Worm (Caenorhabditis elegans): ENCODE results near the gene T05C7.9.

DNA sequence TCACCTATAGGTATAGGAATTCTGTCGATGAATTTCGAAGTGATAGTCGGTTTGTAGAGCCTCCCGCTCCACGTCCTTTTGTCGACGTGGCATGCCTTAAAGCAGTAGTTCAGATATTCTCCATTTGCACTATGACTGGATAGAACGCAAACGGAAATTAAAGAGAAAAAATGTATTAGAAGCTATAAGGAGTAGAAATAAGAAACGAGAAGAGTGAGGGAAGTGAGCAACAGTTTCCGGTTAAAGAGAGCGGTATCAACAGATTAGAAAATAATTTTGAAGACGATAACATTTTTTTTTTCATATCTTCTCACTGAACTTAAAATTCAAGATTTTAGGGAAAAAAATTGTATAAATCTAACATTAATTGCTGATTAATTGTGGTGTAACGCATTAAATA is 25.5 kb upstream of the T05C7.9 start, which contains the start of gene T05C7.4:
- no peak for TF ChIP-seq B0310.2 (tag; optimal IDR thresholded peaks at IDR 0.05)
- no peak for TF ChIP-seq tra-4 (tag; optimal IDR thresholded peaks at IDR 0.05)
